Worm (Caenorhabditis elegans): Measurements from ENCODE around the gene mam-7.

mam-7 gene

DNA sequence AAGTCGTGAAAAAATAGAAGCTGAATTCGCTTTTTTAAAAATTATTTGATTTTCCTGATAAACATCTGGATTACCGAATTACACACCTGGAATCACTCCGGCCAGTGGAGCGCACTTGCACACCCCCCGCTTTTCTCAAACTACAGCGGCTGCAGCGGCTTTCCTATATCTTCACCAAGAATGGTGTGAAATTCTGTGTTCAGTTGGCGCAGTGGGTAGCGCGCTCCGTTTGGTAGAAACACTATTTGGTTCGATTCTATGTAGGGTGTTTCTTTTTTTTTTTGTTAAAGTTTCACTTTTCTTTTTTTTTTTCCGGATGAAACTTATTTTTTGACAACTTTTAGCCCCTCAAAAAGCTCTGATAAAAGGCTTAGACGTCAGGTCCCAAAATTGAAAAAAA is 43.8 kb upstream of the mam-7 start:
- TF ChIP-seq sox-2 (GFP tag; IDR thresholded peaks at IDR 0.05) (peak; percentile 31; the same call in 1 of the 2 replicates), hlh-8 (tag; optimal IDR thresholded peaks at IDR 0.05) (peak; percentile 8)

DNA sequence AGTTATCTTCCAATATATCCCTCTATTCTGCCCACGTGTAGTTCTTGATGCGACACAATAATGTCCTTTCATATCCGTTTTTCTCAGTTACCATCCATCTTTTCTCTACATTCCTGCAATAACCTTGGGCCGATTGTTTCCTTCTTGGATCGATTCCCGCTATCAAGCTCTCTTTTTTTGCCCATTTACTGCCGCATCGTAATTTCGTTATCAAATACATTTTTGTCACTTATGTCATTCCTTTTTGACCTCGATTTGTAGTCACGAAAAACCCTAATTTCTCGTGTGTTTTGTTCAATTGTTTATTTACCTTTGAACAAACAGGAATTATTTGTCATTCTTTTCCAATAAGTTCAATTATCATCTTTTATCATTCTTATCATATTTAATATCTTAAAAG is 43.0 kb upstream of the mam-7 start:
- TF ChIP-seq hlh-8 (tag; optimal IDR thresholded peaks at IDR 0.05) (no peak), ceh-34 (tag; optimal IDR thresholded peaks at IDR 0.05) (no peak), fkh-6 (tag; optimal IDR thresholded peaks at IDR 0.05) (no peak), lim-6 (tag; optimal IDR thresholded peaks at IDR 0.05) (no peak), C38D4.7 (GFP tag; optimal IDR thresholded peaks at IDR 0.05) (no peak), ceh-18 (tag; optimal IDR thresholded peaks at IDR 0.05) (no peak), ceh-30 (tag; optimal IDR thresholded peaks at IDR 0.05) (no peak), odd-2 (tag; optimal IDR thresholded peaks at IDR 0.05) (no peak), tbx-7 (tag; optimal IDR thresholded peaks at IDR 0.05) (no peak), ceh-22 (tag; optimal IDR thresholded peaks at IDR 0.05) (no peak), npax-4 (tag; optimal IDR thresholded peaks at IDR 0.05) (no peak), nfya-1 (tag; optimal IDR thresholded peaks at IDR 0.05) (no peak), ceh-24 (tag; optimal IDR thresholded peaks at IDR 0.05) (no peak), pqm-1 (tag; optimal IDR thresholded peaks at IDR 0.05) (no peak), ceh-48 (tag; optimal IDR thresholded peaks at IDR 0.05) (no peak), ceh-6 (GFP tag; optimal IDR thresholded peaks at IDR 0.05) (no peak), unc-3 (GFP tag; conservative IDR thresholded peaks at IDR 0.05) (no peak), unc-3 (tag; optimal IDR thresholded peaks at IDR 0.05) (no peak), unc-86 (tag; optimal IDR thresholded peaks at IDR 0.05) (no peak)

DNA sequence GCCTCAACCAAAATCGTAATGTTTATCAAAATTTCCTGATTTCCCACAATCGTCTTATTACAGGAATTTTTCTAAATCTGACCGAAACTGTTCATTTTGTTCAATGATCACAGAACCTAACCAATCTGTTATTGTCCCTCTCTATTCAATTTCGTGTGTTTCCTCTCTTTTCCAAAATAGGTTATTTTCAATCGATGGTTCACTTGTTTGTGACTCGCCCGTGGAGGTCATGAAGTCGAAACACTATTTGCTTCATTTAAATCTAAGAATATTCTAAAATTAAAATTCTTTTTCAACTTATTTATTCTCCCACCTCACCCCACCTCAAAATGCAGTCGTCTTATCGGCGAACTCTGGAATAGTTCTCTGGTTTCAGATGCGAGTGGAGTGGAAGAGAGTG is 42.1 kb upstream of the mam-7 start:
- TF ChIP-seq lim-6 (tag; optimal IDR thresholded peaks at IDR 0.05) (no peak), pat-9 (tag; optimal IDR thresholded peaks at IDR 0.05) (no peak), ceh-6 (GFP tag; optimal IDR thresholded peaks at IDR 0.05) (no peak)

DNA sequence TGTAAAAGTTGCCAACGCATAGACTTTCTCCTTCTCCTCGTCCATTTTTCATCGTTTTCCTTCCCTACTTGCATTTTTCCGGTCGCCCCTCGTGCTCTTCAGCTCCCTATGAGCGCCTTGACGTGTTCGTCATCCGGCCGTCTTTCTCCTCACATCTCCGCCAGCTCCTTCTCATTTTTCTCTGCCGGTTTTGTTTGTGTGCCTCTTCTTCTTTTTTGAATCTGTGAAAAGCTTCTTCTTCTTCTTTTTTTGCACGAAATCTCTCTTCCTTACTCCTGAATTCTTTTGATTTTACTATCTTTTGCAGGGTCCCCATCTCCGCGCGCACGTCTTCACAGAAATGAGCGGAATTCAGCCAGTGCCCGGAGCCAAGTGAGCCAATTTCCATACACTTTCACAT is 41.4 kb upstream of the mam-7 start, which contains the start of gene K11H3.3:
K11H3.3 (plus strand) TSS at position 308 of the 400 bp plus-strand sequence.
- TF ChIP-seq rnt-1 (tag; optimal IDR thresholded peaks at IDR 0.05) (no peak), fkh-10 (GFP tag; optimal IDR thresholded peaks at IDR 0.05) (no peak), mec-3 (tag; optimal IDR thresholded peaks at IDR 0.05; ENCODE audit: borderline replicate concordance) (no peak), eyg-1 (tag; optimal IDR thresholded peaks at IDR 0.05) (no peak), zip-5 (tag; optimal IDR thresholded peaks at IDR 0.05) (no peak), gmeb-2 (tag; optimal IDR thresholded peaks at IDR 0.05) (no peak), ceh-30 (tag; optimal IDR thresholded peaks at IDR 0.05) (no peak), odd-2 (tag; optimal IDR thresholded peaks at IDR 0.05) (no peak), unc-86 (tag; optimal IDR thresholded peaks at IDR 0.05) (no peak), ahr-1 (tag; optimal IDR thresholded peaks at IDR 0.05) (no peak), syd-9 (tag; optimal IDR thresholded peaks at IDR 0.05) (no peak), ceh-31 (tag; optimal IDR thresholded peaks at IDR 0.05) (no peak), pat-9 (tag; optimal IDR thresholded peaks at IDR 0.05) (no peak), lin-11 (tag; optimal IDR thresholded peaks at IDR 0.05) (no peak), K02D7.2 (tag; optimal IDR thresholded peaks at IDR 0.05) (no peak), hlh-15 (tag; optimal IDR thresholded peaks at IDR 0.05) (no peak), nhr-11 (tag; optimal IDR thresholded peaks at IDR 0.05) (no peak)

DNA sequence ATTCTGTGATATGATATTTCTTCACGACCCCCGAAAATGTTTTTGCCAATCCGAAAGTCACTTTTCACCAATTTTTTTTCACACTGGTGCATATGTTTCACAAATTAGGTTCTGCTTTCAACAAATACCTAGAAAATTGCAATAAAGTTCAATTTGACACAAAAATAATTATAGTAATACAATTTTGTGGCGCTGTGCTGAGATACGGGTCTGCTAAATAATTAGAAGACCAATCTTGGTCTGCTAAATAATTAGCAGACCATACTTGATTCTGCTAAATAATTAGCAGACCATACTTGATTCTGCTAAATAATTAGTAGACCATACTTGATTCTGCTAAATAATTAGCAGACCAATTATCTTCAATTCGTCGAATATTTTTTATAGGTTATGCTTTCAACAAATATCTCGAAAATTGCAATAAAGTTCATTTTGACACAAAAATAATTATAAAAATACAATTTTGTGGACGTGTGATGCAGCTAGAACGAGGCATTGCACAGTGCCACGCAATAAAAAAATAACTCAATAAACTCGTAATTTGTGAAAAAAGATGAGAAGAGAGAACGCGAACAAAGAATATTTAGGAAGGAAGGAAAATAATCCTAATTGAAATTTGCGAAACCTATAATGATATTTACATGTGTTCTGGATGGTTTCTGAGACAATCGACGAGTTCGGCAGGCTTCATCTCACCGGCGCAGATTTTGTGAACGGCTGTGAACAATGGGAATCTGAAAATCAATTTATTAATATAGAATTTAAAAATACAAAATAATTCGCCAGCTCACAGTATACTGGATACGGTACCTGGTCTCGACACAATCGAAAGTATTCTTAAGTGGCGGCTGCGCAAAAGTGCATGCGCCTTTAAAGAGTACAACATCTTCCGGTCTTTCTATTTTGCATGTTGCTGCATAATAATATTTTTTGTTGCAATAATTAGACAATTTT is 39.0 kb upstream of the mam-7 start:
- TF ChIP-seq elt-2 (tag; optimal IDR thresholded peaks at IDR 0.05) = no peak
- TF ChIP-seq ceh-9 (tag; optimal IDR thresholded peaks at IDR 0.05) = no peak
- TF ChIP-seq ref-2 (tag; optimal IDR thresholded peaks at IDR 0.05) = no peak
- no peak for TF ChIP-seq hlh-15 (tag; optimal IDR thresholded peaks at IDR 0.05)
- TF ChIP-seq che-1 (tag; optimal IDR thresholded peaks at IDR 0.05) = no peak
- TF ChIP-seq ceh-14 (tag; optimal IDR thresholded peaks at IDR 0.05) = no peak
- no peak for TF ChIP-seq ceh-2 (tag; optimal IDR thresholded peaks at IDR 0.05)
- TF ChIP-seq hlh-13 (GFP tag; optimal IDR thresholded peaks at IDR 0.05) = no peak
- TF ChIP-seq pha-2 (tag; optimal IDR thresholded peaks at IDR 0.05) = no peak
- no peak for TF ChIP-seq ets-4 (tag; optimal IDR thresholded peaks at IDR 0.05)
- TF ChIP-seq tbx-2 (tag; optimal IDR thresholded peaks at IDR 0.05) = no peak

Measured in whole organism, late embryonic.